Fruit fly (Drosophila melanogaster): ENCODE measurements around the gene CG33268.

Gene CG33268

dm6 chr3L:11591131-11591530 is at the start of gene CG33268:
CG33268 (minus strand) TSS chr3L:11591231.
- TF ChIP-seq kay (GFP tag; ENCODE audit: borderline replicate concordance): no peak
- no peak for TF ChIP-seq pad (GFP tag; optimal IDR thresholded peaks at IDR 0.05)
- TF ChIP-seq tj (GFP tag; optimal IDR thresholded peaks at IDR 0.05): no peak
- TF ChIP-seq CG33017 (tag; optimal IDR thresholded peaks at IDR 0.05): no peak
- no peak for TF ChIP-seq CG5204 (GFP tag; optimal IDR thresholded peaks at IDR 0.05)
- no peak for TF ChIP-seq Crg-1 (GFP tag; optimal IDR thresholded peaks at IDR 0.05)
- TF ChIP-seq CG12768 (GFP tag; optimal IDR thresholded peaks at IDR 0.05): no peak
- no peak for TF ChIP-seq CG7101 (tag; optimal IDR thresholded peaks at IDR 0.05)
- TF ChIP-seq bab1 (GFP tag; optimal IDR thresholded peaks at IDR 0.05): no peak
- TF ChIP-seq Mnt (GFP tag; optimal IDR thresholded peaks at IDR 0.05): no peak
- no peak for TF ChIP-seq CG14711 (tag; optimal IDR thresholded peaks at IDR 0.05)
- no peak for TF ChIP-seq Clk (GFP tag; optimal IDR thresholded peaks at IDR 0.05)
- TF ChIP-seq toe (GFP tag; optimal IDR thresholded peaks at IDR 0.05): no peak
- TF ChIP-seq CG11617 (GFP tag; optimal IDR thresholded peaks at IDR 0.05): no peak
- no peak for TF ChIP-seq CG1620 (GFP tag; optimal IDR thresholded peaks at IDR 0.05)
- TF ChIP-seq Hr96 (GFP tag; optimal IDR thresholded peaks at IDR 0.05): no peak
- no peak for TF ChIP-seq cic (GFP tag; optimal IDR thresholded peaks at IDR 0.05)
- no peak for TF ChIP-seq ovo (GFP tag; optimal IDR thresholded peaks at IDR 0.05)
- TF ChIP-seq cnc (optimal IDR thresholded peaks at IDR 0.05): no peak

dm6 chr3L:11636829-11637228 is 45.8 kb upstream of the CG33268 start:
- TF ChIP-seq kay (GFP tag; ENCODE audit: borderline replicate concordance): peak; percentile 43
- no peak for TF ChIP-seq CG5204 (GFP tag; optimal IDR thresholded peaks at IDR 0.05)

dm6 chr3L:11634551-11634950 is 43.5 kb upstream of the CG33268 start:
- TF ChIP-seq CG33017 (tag; optimal IDR thresholded peaks at IDR 0.05): no peak

- peak; percentile 40 for TF ChIP-seq tj (GFP tag; optimal IDR thresholded peaks at IDR 0.05)
- no peak for TF ChIP-seq cic (GFP tag; optimal IDR thresholded peaks at IDR 0.05)
- TF ChIP-seq bab1 (GFP tag; optimal IDR thresholded peaks at IDR 0.05): no peak
- peak; percentile 1 for TF ChIP-seq CG12768 (GFP tag; optimal IDR thresholded peaks at IDR 0.05)
- peak; percentile 18 for TF ChIP-seq kay (GFP tag; ENCODE audit: borderline replicate concordance)
Observed at dm6 chr3L:11631092-11631491, 40.1 kb upstream of the CG33268 start, which contains the start of gene CG32091. CG32091 (plus strand) TSS chr3L:11631392.

dm6 chr3L:11630684-11631083 is 39.7 kb upstream of the CG33268 start:
- TF ChIP-seq kay (GFP tag; ENCODE audit: borderline replicate concordance) (peak; percentile 70), CG33017 (tag; optimal IDR thresholded peaks at IDR 0.05) (no peak), CG7045 (GFP tag; optimal IDR thresholded peaks at IDR 0.05) (no peak), CG12768 (GFP tag; optimal IDR thresholded peaks at IDR 0.05) (no peak), CG14711 (tag; optimal IDR thresholded peaks at IDR 0.05) (peak; percentile 32), CG7101 (tag; optimal IDR thresholded peaks at IDR 0.05) (peak; percentile 5), Mnt (GFP tag; optimal IDR thresholded peaks at IDR 0.05) (peak; percentile 13)

- TF ChIP-seq toe (GFP tag; optimal IDR thresholded peaks at IDR 0.05): peak; percentile 58
- TF ChIP-seq tj (GFP tag; optimal IDR thresholded peaks at IDR 0.05): peak; percentile 83
- TF ChIP-seq CG7045 (GFP tag; optimal IDR thresholded peaks at IDR 0.05): no peak
- TF ChIP-seq CG33017 (tag; optimal IDR thresholded peaks at IDR 0.05): peak; percentile 0
- TF ChIP-seq ovo (GFP tag; optimal IDR thresholded peaks at IDR 0.05): no peak
- peak; percentile 14 for TF ChIP-seq CG14711 (tag; optimal IDR thresholded peaks at IDR 0.05)
- TF ChIP-seq pad (GFP tag; optimal IDR thresholded peaks at IDR 0.05): no peak
- TF ChIP-seq Mnt (GFP tag; optimal IDR thresholded peaks at IDR 0.05): peak; percentile 26
- no peak for TF ChIP-seq CG5204 (GFP tag; optimal IDR thresholded peaks at IDR 0.05)
- TF ChIP-seq CG11617 (GFP tag; optimal IDR thresholded peaks at IDR 0.05): peak; percentile 24
- TF ChIP-seq Clk (GFP tag; optimal IDR thresholded peaks at IDR 0.05): no peak
- TF ChIP-seq Hr96 (GFP tag; optimal IDR thresholded peaks at IDR 0.05): no peak
- TF ChIP-seq cnc (optimal IDR thresholded peaks at IDR 0.05): no peak
- TF ChIP-seq CG12768 (GFP tag; optimal IDR thresholded peaks at IDR 0.05): peak; percentile 77
- peak; percentile 48 for TF ChIP-seq bab1 (GFP tag; optimal IDR thresholded peaks at IDR 0.05)
- no peak for TF ChIP-seq CG1620 (GFP tag; optimal IDR thresholded peaks at IDR 0.05)
- peak; percentile 29 for TF ChIP-seq kay (GFP tag; ENCODE audit: borderline replicate concordance)
- peak; percentile 24 for TF ChIP-seq CG7101 (tag; optimal IDR thresholded peaks at IDR 0.05)
- no peak for TF ChIP-seq cic (GFP tag; optimal IDR thresholded peaks at IDR 0.05)
Observed at dm6 chr3L:11627819-11628483, 36.9 kb upstream of the CG33268 start, which contains the start of gene Apt1. Apt1 (plus strand) TSS chr3L:11628037.

- no peak for TF ChIP-seq CG33017 (tag; optimal IDR thresholded peaks at IDR 0.05)
- no peak for TF ChIP-seq pad (GFP tag; optimal IDR thresholded peaks at IDR 0.05)
- no peak for TF ChIP-seq CG12768 (GFP tag; optimal IDR thresholded peaks at IDR 0.05)
- TF ChIP-seq Clk (GFP tag; optimal IDR thresholded peaks at IDR 0.05): no peak
- TF ChIP-seq CG1620 (GFP tag; optimal IDR thresholded peaks at IDR 0.05): no peak
- no peak for TF ChIP-seq kay (GFP tag; ENCODE audit: borderline replicate concordance)
- no peak for TF ChIP-seq cnc (optimal IDR thresholded peaks at IDR 0.05)
- TF ChIP-seq toe (GFP tag; optimal IDR thresholded peaks at IDR 0.05): no peak
- TF ChIP-seq Hr96 (GFP tag; optimal IDR thresholded peaks at IDR 0.05): no peak
Observed at dm6 chr3L:11626229-11626826, 35.3 kb upstream of the CG33268 start, which contains the start of gene PCID2. PCID2 (plus strand) TSS chr3L:11626441.

All from whole organism, adult.